Fruit fly (Drosophila melanogaster): ENCODE data around the gene yip2.

The yip2 gene

DNA sequence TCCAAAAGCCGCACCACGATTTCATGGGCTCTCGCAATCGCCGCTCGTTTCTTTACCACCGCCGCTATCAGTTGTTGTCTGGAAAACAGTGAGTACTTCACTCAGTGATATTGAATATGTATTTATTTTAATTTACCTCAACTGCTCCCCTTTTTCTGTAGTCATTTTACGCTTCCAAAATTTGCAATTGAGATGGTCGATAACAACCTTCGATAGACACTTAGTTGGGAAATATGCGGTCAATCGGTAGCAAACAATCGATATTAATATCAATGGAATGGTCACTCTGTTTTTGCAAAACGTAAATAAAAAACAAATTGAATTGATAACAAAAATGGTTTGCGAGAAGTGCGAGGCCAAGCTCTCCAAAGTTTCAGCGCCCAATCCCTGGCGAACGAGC, 24.5 kb upstream of the yip2 start, which contains the start of the genes CG34183 and CG4537 (continued):
- TF ChIP-seq Hr51 (GFP tag; optimal IDR thresholded peaks at IDR 0.05), result no peak
- TF ChIP-seq CG8478 (optimal IDR thresholded peaks at IDR 0.05), result no peak
- no peak for TF ChIP-seq gcm (GFP tag; optimal IDR thresholded peaks at IDR 0.05)
- peak; percentile 91 for TF ChIP-seq hbn (GFP tag; IDR thresholded peaks at IDR 0.05; ENCODE audit: partially characterized antibody)
- TF ChIP-seq CG14965 (GFP tag; optimal IDR thresholded peaks at IDR 0.05; ENCODE audit: borderline replicate concordance), result no peak
- TF ChIP-seq Atf3 (GFP tag; optimal IDR thresholded peaks at IDR 0.05), result no peak
- TF ChIP-seq Hey (tag; optimal IDR thresholded peaks at IDR 0.05), result no peak
- no peak for TF ChIP-seq HLH54F (GFP tag; optimal IDR thresholded peaks at IDR 0.05)
- TF ChIP-seq kni (GFP tag; optimal IDR thresholded peaks at IDR 0.05), result no peak
- no peak for TF ChIP-seq jing (GFP tag; optimal IDR thresholded peaks at IDR 0.05)
- no peak for TF ChIP-seq B-H2 (GFP tag; optimal IDR thresholded peaks at IDR 0.05)
- TF ChIP-seq CG11696 (GFP tag; IDR thresholded peaks at IDR 0.05), result no peak
- peak; percentile 49 for TF ChIP-seq phol (tag; optimal IDR thresholded peaks at IDR 0.05)
- peak; percentile 58 for TF ChIP-seq sens (GFP tag)
- TF ChIP-seq CG31224 (GFP tag; IDR thresholded peaks at IDR 0.05), result no peak
- TF ChIP-seq CG8765 (GFP tag; IDR thresholded peaks at IDR 0.05), result no peak
- no peak for TF ChIP-seq Hr39 (optimal IDR thresholded peaks at IDR 0.05)
- TF ChIP-seq CG18262 (tag; optimal IDR thresholded peaks at IDR 0.05), result no peak
- no peak for TF ChIP-seq CG2889 (GFP tag; IDR thresholded peaks at IDR 0.05)
- no peak for TF ChIP-seq Gug (GFP tag; IDR thresholded peaks at IDR 0.05)
- TF ChIP-seq CG18476 (GFP tag; optimal IDR thresholded peaks at IDR 0.05), result no peak
- TF ChIP-seq CG7556 (GFP tag; optimal IDR thresholded peaks at IDR 0.05), result no peak
- TF ChIP-seq zen2 (GFP tag; IDR thresholded peaks at IDR 0.05; ENCODE audit: partially characterized antibody), result peak; percentile 93
- TF ChIP-seq HLH3B (GFP tag; IDR thresholded peaks at IDR 0.05), result no peak
- TF ChIP-seq CG10366 (GFP tag; IDR thresholded peaks at IDR 0.05), result no peak
- no peak for TF ChIP-seq ac (GFP tag; optimal IDR thresholded peaks at IDR 0.05)
- no peak for TF ChIP-seq seq (GFP tag; IDR thresholded peaks at IDR 0.05)
- TF ChIP-seq oc (tag; optimal IDR thresholded peaks at IDR 0.05), result no peak
- no peak for TF ChIP-seq dm (GFP tag; optimal IDR thresholded peaks at IDR 0.05)
- peak; percentile 89 for TF ChIP-seq sna (GFP tag; IDR thresholded peaks at IDR 0.05; ENCODE audit: partially characterized antibody)
- TF ChIP-seq CG7372 (GFP tag; IDR thresholded peaks at IDR 0.05), result no peak
- TF ChIP-seq CG11504 (tag; optimal IDR thresholded peaks at IDR 0.05), result no peak
- TF ChIP-seq CG11085 (GFP tag; IDR thresholded peaks at IDR 0.05), result no peak
- peak; percentile 89 for TF ChIP-seq CG16813 (GFP tag; IDR thresholded peaks at IDR 0.05; ENCODE audit: partially characterized antibody)
- no peak for TF ChIP-seq CG11723 (GFP tag; optimal IDR thresholded peaks at IDR 0.05)
- peak; percentile 93 for TF ChIP-seq CG42726 (GFP tag; IDR thresholded peaks at IDR 0.05; ENCODE audit: partially characterized antibody)
- TF ChIP-seq Ptx1 (GFP tag; IDR thresholded peaks at IDR 0.05), result no peak
- no peak for TF ChIP-seq CG14014 (GFP tag; IDR thresholded peaks at IDR 0.05)
- no peak for TF ChIP-seq CG15269 (tag; optimal IDR thresholded peaks at IDR 0.05)
- TF ChIP-seq Sin3A (optimal IDR thresholded peaks at IDR 0.05), result peak; percentile 48
- TF ChIP-seq CG12391 (tag; optimal IDR thresholded peaks at IDR 0.05), result no peak
- TF ChIP-seq CG6765 (GFP tag; optimal IDR thresholded peaks at IDR 0.05), result no peak
- no peak for TF ChIP-seq ems (GFP tag; optimal IDR thresholded peaks at IDR 0.05)
- peak; percentile 89 for TF ChIP-seq CG7963 (GFP tag; IDR thresholded peaks at IDR 0.05; ENCODE audit: partially characterized antibody)
- no peak for TF ChIP-seq corto (GFP tag; optimal IDR thresholded peaks at IDR 0.05)
- no peak for TF ChIP-seq Sox102F (GFP tag; optimal IDR thresholded peaks at IDR 0.05)
- no peak for TF ChIP-seq pfk (GFP tag; optimal IDR thresholded peaks at IDR 0.05)
- TF ChIP-seq en (GFP tag; optimal IDR thresholded peaks at IDR 0.05), result no peak
- TF ChIP-seq Fer2 (tag; optimal IDR thresholded peaks at IDR 0.05), result no peak
- TF ChIP-seq CG10321 (GFP tag; IDR thresholded peaks at IDR 0.05), result no peak
- TF ChIP-seq E2f2 (GFP tag; IDR thresholded peaks at IDR 0.05), result peak; percentile 68
- TF ChIP-seq CG10543 (GFP tag; optimal IDR thresholded peaks at IDR 0.05), result no peak

Measured in whole organism, embryonic.